Worm (Caenorhabditis elegans) whole organism, L4 larva: ENCODE results near the gene alg-2.

ENCODE experiments used
- F37D6.2 ChIP-seq: sonication (generic microtip); optimal IDR thresholded peaks from 2 replicates; lab custom pipeline; 2016; ENCODE audit warnings: mild to moderate bottlenecking, missing genetic modification characterization, missing compliant biosample characterization
- F49E8.2 ChIP-seq: sonication (generic microtip); optimal IDR thresholded peaks from 2 replicates; lab custom pipeline; 2016; ENCODE audit warnings: missing compliant biosample characterization, mild to moderate bottlenecking, missing genetic modification characterization, borderline replicate concordance
- R02D3.7 ChIP-seq: fragments of 150-350 bp; sonication (generic microtip); optimal IDR thresholded peaks from 3 replicates; lab custom pipeline; 2014; ENCODE audit warnings: missing biosample characterization, missing genetic modification characterization
- T20F7.1 ChIP-seq: fragments of 200-800 bp; sonication (Bioruptor generic); optimal IDR thresholded peaks from 2 replicates; lab custom pipeline; 2018; ENCODE audit warnings: mild to moderate bottlenecking, missing genetic modification characterization, missing compliant biosample characterization
- Y5F2A.4 ChIP-seq: fragments of 200-800 bp; sonication (Bioruptor generic); optimal IDR thresholded peaks from 2 replicates; lab custom pipeline; 2018; ENCODE audit warnings: mild to moderate bottlenecking, missing genetic modification characterization, missing compliant biosample characterization
- aha-1 ChIP-seq: fragments of 150-350 bp; peaks from one replicate; lab custom pipeline; 2014; ENCODE audit warnings: missing biosample characterization, missing genetic modification characterization
- ama-1 ChIP-seq: fragments of 150-350 bp; optimal IDR thresholded peaks from 2 replicates; lab custom pipeline; 2014; ENCODE audit warnings: inconsistent platforms, mixed read lengths
- arid-1 ChIP-seq: fragments of 200-800 bp; sonication (Bioruptor generic); conservative IDR thresholded peaks from 2 replicates; pipeline ENCODE4 v1.3.6; 2022; ENCODE audit warnings: missing genetic modification reagents, missing genetic modification characterization, missing compliant biosample characterization
- attf-4 ChIP-seq: sonication (generic microtip); optimal IDR thresholded peaks from 3 replicates; lab custom pipeline; 2017; ENCODE audit warnings: missing biosample characterization, missing genetic modification characterization
- ceh-20 ChIP-seq: fragments of 200-800 bp; sonication (Bioruptor generic); IDR thresholded peaks from 2 replicates; pipeline ENCODE4 v1.3.6; 2022; ENCODE audit warnings: missing genetic modification reagents, missing genetic modification characterization, missing compliant biosample characterization
- ceh-44 ChIP-seq: fragments of 200-800 bp; sonication (Bioruptor generic); IDR thresholded peaks from 2 replicates; pipeline ENCODE4 v1.3.6; 2022; ENCODE audit warnings: missing genetic modification reagents, missing genetic modification characterization, missing compliant biosample characterization
- ces-1 ChIP-seq: fragments of 150-350 bp; sonication (generic microtip); optimal IDR thresholded peaks from 4 replicates; lab custom pipeline; 2014; ENCODE audit warnings: missing biosample characterization, missing genetic modification reagents, missing genetic modification characterization
- cey-2 ChIP-seq: sonication (generic microtip); optimal IDR thresholded peaks from 3 replicates; lab custom pipeline; 2017; ENCODE audit warnings: missing genetic modification characterization, mild to moderate bottlenecking, missing compliant biosample characterization, antibody characterized with exemption, borderline replicate concordance; ENCODE audit not compliant: insufficient read depth
- daf-12 ChIP-seq: fragments of 150-350 bp; optimal IDR thresholded peaks from 2 replicates; lab custom pipeline; 2014; ENCODE audit warnings: missing biosample characterization, missing genetic modification reagents, missing genetic modification characterization
- daf-16 ChIP-seq, 3 experiments: sonication (generic microtip); optimal IDR thresholded peaks; 2 replicates each; lab custom pipeline; 2016 to 2017; ENCODE audit warnings: missing genetic modification characterization in 3 of 3, missing genetic modification reagents in 3 of 3, mild to moderate bottlenecking in 2 of 3, missing compliant biosample characterization in 2 of 3, missing biosample characterization in 1 of 3, moderate library complexity in 1 of 3
- dmd-6 ChIP-seq: fragments of 200-800 bp; sonication (Bioruptor generic); IDR thresholded peaks from 2 replicates; pipeline ENCODE4 v1.3.6; 2022; ENCODE audit warnings: missing genetic modification reagents, missing genetic modification characterization, missing compliant biosample characterization
- dmd-8 ChIP-seq: fragments of 200-800 bp; sonication (Bioruptor generic); IDR thresholded peaks from 2 replicates; pipeline ENCODE4 v1.3.6; 2022; ENCODE audit warnings: missing genetic modification characterization, missing compliant biosample characterization
- dpl-1 ChIP-seq: fragments of 150-350 bp; optimal IDR thresholded peaks from 2 replicates; lab custom pipeline; 2014; ENCODE audit warnings: missing biosample characterization, missing genetic modification reagents, missing genetic modification characterization
- dve-1 ChIP-seq: sonication (generic microtip); optimal IDR thresholded peaks from 2 replicates; lab custom pipeline; 2017; ENCODE audit warnings: antibody characterized with exemption, mild to moderate bottlenecking, missing genetic modification characterization, missing compliant biosample characterization; ENCODE audit not compliant: insufficient read depth
- hif-1 ChIP-seq, 2 experiments: sonication (generic microtip); optimal IDR thresholded peaks; 2 replicates each; lab custom pipeline; 2016 to 2017; ENCODE audit warnings: missing compliant biosample characterization in 2 of 2, missing genetic modification characterization in 2 of 2, missing genetic modification reagents in 2 of 2, missing genotype in 2 of 2, mild to moderate bottlenecking in 1 of 2
- hlh-30 ChIP-seq: sonication (generic microtip); optimal IDR thresholded peaks from 2 replicates; lab custom pipeline; 2017; ENCODE audit warnings: antibody characterized with exemption, mild to moderate bottlenecking, missing genetic modification characterization, missing compliant biosample characterization; ENCODE audit not compliant: insufficient read depth
- jun-1 ChIP-seq: fragments of 150-350 bp; optimal IDR thresholded peaks from 2 replicates; lab custom pipeline; 2014; ENCODE audit warnings: missing biosample characterization, missing genetic modification reagents, missing genetic modification characterization
- lim-7 ChIP-seq: fragments of 200-800 bp; sonication (Bioruptor generic); IDR thresholded peaks from 2 replicates; pipeline ENCODE4 v1.3.6; 2022; ENCODE audit warnings: missing genetic modification characterization, missing compliant biosample characterization
- lin-1 ChIP-seq: fragments of 200-800 bp; sonication (Bioruptor generic); IDR thresholded peaks from 2 replicates; pipeline ENCODE4 v1.3.6; 2022; ENCODE audit warnings: missing genetic modification reagents, missing genetic modification characterization, missing compliant biosample characterization
- lin-15B ChIP-seq: fragments of 150-350 bp; sonication (generic microtip); optimal IDR thresholded peaks from 3 replicates; lab custom pipeline; 2014; ENCODE audit warnings: missing biosample characterization, missing genetic modification characterization
- lin-38 ChIP-seq: fragments of 200-800 bp; sonication (Bioruptor generic); IDR thresholded peaks from 2 replicates; pipeline ENCODE4 v1.3.6; 2022; ENCODE audit warnings: missing genetic modification reagents, missing genetic modification characterization, missing compliant biosample characterization
- lir-3 ChIP-seq: sonication (generic microtip); optimal IDR thresholded peaks from 2 replicates; lab custom pipeline; 2016; ENCODE audit warnings: mild to moderate bottlenecking, missing genetic modification characterization, missing compliant biosample characterization
- lsy-2 ChIP-seq, 2 experiments: fragments of 150-350 bp in 1 of 2; sonication (generic microtip) in 1 of 2; optimal IDR thresholded peaks; 2 replicates each; lab custom pipeline; 2014 to 2017; ENCODE audit warnings: missing biosample characterization in 2 of 2, missing genetic modification characterization in 2 of 2
- mdl-1 ChIP-seq, 2 experiments: fragments of 150-350 bp in 1 of 2; sonication (generic microtip) in 1 of 2; optimal IDR thresholded peaks; 2 replicates each; lab custom pipeline; 2014 to 2017; ENCODE audit warnings: missing biosample characterization in 2 of 2, missing genetic modification characterization in 2 of 2
- mxl-3 ChIP-seq: fragments of 200-800 bp; sonication (Bioruptor generic); optimal IDR thresholded peaks from 2 replicates; lab custom pipeline; 2018; ENCODE audit warnings: mild to moderate bottlenecking, missing genetic modification characterization, missing compliant biosample characterization
- nhr-111 ChIP-seq: fragments of 200-800 bp; sonication (Bioruptor generic); optimal IDR thresholded peaks from 2 replicates; lab custom pipeline; 2018; ENCODE audit warnings: mild to moderate bottlenecking, missing genetic modification characterization, missing compliant biosample characterization
- nhr-237 ChIP-seq: sonication (generic microtip); optimal IDR thresholded peaks from 2 replicates; lab custom pipeline; 2017; ENCODE audit warnings: missing biosample characterization, missing genetic modification characterization
- nhr-25 ChIP-seq: sonication (generic microtip); optimal IDR thresholded peaks from 2 replicates; lab custom pipeline; 2017; ENCODE audit warnings: missing genetic modification characterization, mild to moderate bottlenecking, missing compliant biosample characterization, antibody characterized with exemption, moderate library complexity, borderline replicate concordance; ENCODE audit not compliant: insufficient read depth
- nhr-28 ChIP-seq: fragments of 150-350 bp; optimal IDR thresholded peaks from 2 replicates; lab custom pipeline; 2014; ENCODE audit warnings: missing biosample characterization, missing genetic modification characterization
- nhr-77 ChIP-seq: fragments of 150-350 bp; optimal IDR thresholded peaks from 2 replicates; lab custom pipeline; 2014; ENCODE audit warnings: missing biosample characterization, missing genetic modification characterization
- pha-4 ChIP-seq, 2 experiments: fragments of 150-350 bp in 1 of 2; fragments of 200-800 bp in 1 of 2; sonication (Bioruptor generic) in 1 of 2; IDR thresholded peaks in 1 of 2; optimal IDR thresholded peaks in 1 of 2; 2 replicates each; pipeline versions ENCODE4 v1.3.6 to Lab custom; 2014 to 2022; ENCODE audit warnings: missing genetic modification characterization in 2 of 2, missing genetic modification reagents in 2 of 2, missing biosample characterization in 1 of 2, missing compliant biosample characterization in 1 of 2
- php-3 ChIP-seq: fragments of 200-800 bp; sonication (Bioruptor generic); IDR thresholded peaks from 2 replicates; pipeline ENCODE4 v1.3.6; 2022; ENCODE audit warnings: missing genetic modification reagents, missing genetic modification characterization, missing compliant biosample characterization
- rbr-2 ChIP-seq: sonication (generic microtip); optimal IDR thresholded peaks from 2 replicates; lab custom pipeline; 2016; ENCODE audit warnings: missing genotype, missing genetic modification characterization, missing compliant biosample characterization
- snpc-1.2 ChIP-seq: fragments of 200-800 bp; sonication (Bioruptor generic); IDR thresholded peaks from 2 replicates; pipeline ENCODE4 v1.3.6; 2022; ENCODE audit warnings: missing genetic modification reagents, missing genetic modification characterization, missing compliant biosample characterization
- spr-1 ChIP-seq: sonication (generic microtip); optimal IDR thresholded peaks from 2 replicates; lab custom pipeline; 2016; ENCODE audit warnings: mild to moderate bottlenecking, missing genetic modification characterization, missing compliant biosample characterization
- tra-1 ChIP-seq: fragments of 200-800 bp; sonication (Bioruptor generic); IDR thresholded peaks from 2 replicates; pipeline ENCODE4 v1.3.6; 2022; ENCODE audit warnings: missing genetic modification reagents, missing genetic modification characterization, missing compliant biosample characterization
- unc-130 ChIP-seq: sonication (generic microtip); optimal IDR thresholded peaks from 2 replicates; lab custom pipeline; 2016; ENCODE audit warnings: missing genetic modification reagents, missing genetic modification characterization, missing compliant biosample characterization
- zfp-2 ChIP-seq: sonication (generic microtip); optimal IDR thresholded peaks from 2 replicates; lab custom pipeline; 2016; ENCODE audit warnings: mild to moderate bottlenecking, missing genetic modification characterization, missing compliant biosample characterization
- zfp-3 ChIP-seq: fragments of 200-800 bp; sonication (Bioruptor generic); conservative IDR thresholded peaks from 2 replicates; pipeline ENCODE4 v1.3.6; 2022; ENCODE audit warnings: missing genetic modification reagents, missing genetic modification characterization, missing compliant biosample characterization
- zip-11 ChIP-seq: fragments of 200-800 bp; sonication (Bioruptor generic); IDR thresholded peaks from 2 replicates; pipeline ENCODE4 v1.3.6; 2022; ENCODE audit warnings: missing genetic modification characterization, missing compliant biosample characterization
- ztf-7 ChIP-seq: fragments of 150-350 bp; optimal IDR thresholded peaks from 2 replicates; lab custom pipeline; 2014; ENCODE audit warnings: missing biosample characterization, missing genetic modification characterization

alg-2 gene

ce11 chrII:843971-844370 is 29.0 kb upstream of the alg-2 start, which contains the start of gene F28A10.4:
Gene F28A10.4 (plus strand): TSS chrII:844271.
- TF ChIP-seq daf-16 (GFP tag; optimal IDR thresholded peaks at IDR 0.05; lab: Kevin White, UChicago) (no peak), daf-16 (tag; optimal IDR thresholded peaks at IDR 0.05; lab: Kevin White, UChicago) (no peak), lsy-2 (tag; optimal IDR thresholded peaks at IDR 0.05; lab: Kevin White, UChicago) (no peak), nhr-77 (no peak), zfp-3 (no peak), lim-7 (GFP tag; lab: Robert Waterston, UW) (no peak), rbr-2 (tag; lab: Kevin White, UChicago) (no peak), ces-1 (GFP tag; lab: Kevin White, UChicago) (no peak), snpc-1.2 (GFP tag; lab: Robert Waterston, UW) (no peak), lin-1 (GFP tag; lab: Robert Waterston, UW) (no peak), attf-4 (tag; lab: Kevin White, UChicago) (no peak), arid-1 (GFP tag; lab: Robert Waterston, UW) (no peak), F49E8.2 (no peak), daf-12 (tag; lab: Kevin White, UChicago) (no peak), nhr-25 (no peak), lir-3 (tag; lab: Kevin White, UChicago) (no peak), dmd-6 (no peak), unc-130 (GFP tag; lab: Kevin White, UChicago) (no peak), ceh-44 (GFP tag; lab: Robert Waterston, UW) (no peak)

ce11 chrII:845618-846017 is 27.4 kb upstream of the alg-2 start, which contains the start of gene F28A10.7:
Gene F28A10.7 (minus strand): TSS chrII:845718.
- no peak for TF ChIP-seq nhr-237
- no peak for TF ChIP-seq spr-1
- TF ChIP-seq jun-1, result no peak
- no peak for TF ChIP-seq mxl-3 (GFP tag; lab: Kevin White, UChicago)
- no peak for TF ChIP-seq F49E8.2
- TF ChIP-seq Y5F2A.4 (GFP tag; lab: Kevin White, UChicago), result no peak
- no peak for TF ChIP-seq ceh-20 (GFP tag; lab: Robert Waterston, UW)
- TF ChIP-seq tra-1 (GFP tag; lab: Robert Waterston, UW), result no peak
- no peak for TF ChIP-seq ceh-44 (GFP tag; lab: Robert Waterston, UW)
- no peak for TF ChIP-seq dve-1 (tag; lab: Kevin White, UChicago)
- TF ChIP-seq cey-2 (tag; lab: Kevin White, UChicago), result no peak
- TF ChIP-seq zfp-3, result no peak
- TF ChIP-seq, all 104 proteins: peak for 0

DNA sequence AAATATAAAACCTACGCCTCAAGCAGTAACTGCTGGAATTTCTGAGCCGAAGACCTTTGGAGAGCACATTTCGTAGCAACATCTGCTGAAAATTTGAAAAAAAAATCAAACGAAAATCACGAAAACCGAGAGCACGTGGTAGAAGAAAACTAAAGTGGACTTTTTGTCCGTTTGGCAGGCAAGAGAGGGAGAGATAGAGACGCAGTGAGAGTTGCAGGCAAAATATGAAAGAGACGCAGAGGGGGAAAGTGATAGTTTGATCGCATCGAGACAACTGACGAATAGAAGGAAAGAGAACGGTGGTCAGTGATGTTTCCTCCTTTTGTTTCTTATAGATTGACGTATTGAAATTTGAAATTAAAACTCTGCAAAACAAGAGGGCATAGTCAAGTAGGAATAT is 24.5 kb upstream of the alg-2 start, which contains the start of the genes acdh-9 and F28A10.13:
Gene acdh-9, minus strand, starts transcription at position 85 of the 400 bp plus-strand sequence.
Gene F28A10.13, plus strand, starts transcription at position 294 of the 400 bp plus-strand sequence.
- TF ChIP-seq hlh-30 (tag; lab: Kevin White, UChicago) (peak; percentile 86), ceh-20 (GFP tag; lab: Robert Waterston, UW) (0 out of 2 replicates have a peak, but pooled peaks have one; percentile 15), nhr-28 (tag; lab: Kevin White, UChicago) (peak; percentile 83), pha-4 (GFP tag; IDR thresholded peaks at IDR 0.05; lab: Robert Waterston, UW) (no peak), pha-4 (tag; optimal IDR thresholded peaks at IDR 0.05; lab: Kevin White, UChicago) (peak; percentile 57), mxl-3 (GFP tag; lab: Kevin White, UChicago) (peak; percentile 89), dpl-1 (GFP tag; lab: Kevin White, UChicago) (peak; percentile 2), T20F7.1 (GFP tag; lab: Kevin White, UChicago) (peak; percentile 62), lin-38 (peak; percentile 27; the same call in 1 of the 2 replicates), dmd-8 (GFP tag; lab: Robert Waterston, UW) (no peak), daf-16 (GFP tag; optimal IDR thresholded peaks at IDR 0.05; lab: Kevin White, UChicago) (no peak), daf-16 (tag; optimal IDR thresholded peaks at IDR 0.05; lab: Kevin White, UChicago) (peak; percentile 73), php-3 (0 out of 2 replicates have a peak, but pooled peaks have one; percentile 18), nhr-111 (GFP tag; lab: Kevin White, UChicago) (no peak), ztf-7 (tag; lab: Kevin White, UChicago) (no peak), R02D3.7 (tag; lab: Kevin White, UChicago) (no peak), lsy-2 (tag; optimal IDR thresholded peaks at IDR 0.05; lab: Kevin White, UChicago) (peak in 1 of 2 experiments; percentile 58), dve-1 (tag; lab: Kevin White, UChicago) (peak; percentile 88), aha-1 (tag; lab: Kevin White, UChicago) (peak; percentile 98), mdl-1 (tag; optimal IDR thresholded peaks at IDR 0.05; lab: Kevin White, UChicago) (peak; percentile 79 to 96), zfp-2 (tag; lab: Kevin White, UChicago) (no peak), lin-15B (tag; lab: Kevin White, UChicago) (no peak), zip-11 (GFP tag; lab: Robert Waterston, UW) (no peak), F37D6.2 (tag; lab: Kevin White, UChicago) (no peak), ama-1 (lab: Kevin White, UChicago) (peak; percentile 46), hif-1 (tag; optimal IDR thresholded peaks at IDR 0.05; lab: Kevin White, UChicago) (peak in 1 of 2 experiments; percentile 82)
